Fruit fly (Drosophila melanogaster): ENCODE results near the gene CG2983.
A peak's percentile ranks its signal among the peaks of the same experiment; 100 is the strongest.

The CG2983 gene

DNA sequence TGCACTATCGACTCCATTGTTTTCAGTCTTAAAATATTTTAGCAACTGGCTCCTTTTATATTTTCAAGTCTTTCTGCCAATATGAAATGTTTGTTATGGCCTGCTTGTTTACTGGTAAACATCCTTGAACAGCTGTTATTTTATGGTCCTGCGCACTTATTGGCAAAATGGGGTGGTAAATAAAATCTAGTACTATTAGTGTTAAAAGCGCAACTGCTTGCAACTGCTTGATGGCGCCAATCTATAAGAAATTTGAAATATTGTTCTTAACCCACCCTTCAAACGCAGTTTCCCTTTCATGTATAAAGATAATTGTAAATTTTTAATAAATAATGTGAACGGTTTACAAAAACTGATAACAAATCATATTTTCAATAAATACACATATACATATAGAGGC is 31.8 kb upstream of the CG2983 start, which contains the start of gene G6P:
Gene G6P, minus strand, starts transcription at position 88 of the 400 bp plus-strand sequence.
- TF ChIP-seq CG11504 (tag; optimal IDR thresholded peaks at IDR 0.05) (no peak), ewg (GFP tag; optimal IDR thresholded peaks at IDR 0.05) (peak; percentile 100), seq (GFP tag; IDR thresholded peaks at IDR 0.05) (peak; percentile 42; the same call in 1 of the 2 replicates), emc (GFP tag; optimal IDR thresholded peaks at IDR 0.05) (no peak), E2f2 (GFP tag; IDR thresholded peaks at IDR 0.05) (peak; percentile 75), CG32532 (GFP tag; IDR thresholded peaks at IDR 0.05) (no peak), CG31365 (tag; optimal IDR thresholded peaks at IDR 0.05) (peak; percentile 94), Aef1 (GFP tag; IDR thresholded peaks at IDR 0.05) (no peak), crp (GFP tag; optimal IDR thresholded peaks at IDR 0.05) (peak in 1 of 2 experiments; percentile 70), nerfin-2 (GFP tag; IDR thresholded peaks at IDR 0.05; ENCODE audit: partially characterized antibody) (no peak), Lim3 (GFP tag; IDR thresholded peaks at IDR 0.05) (no peak), pzg (GFP tag; optimal IDR thresholded peaks at IDR 0.05) (peak; percentile 15), Dp (GFP tag; optimal IDR thresholded peaks at IDR 0.05) (peak; percentile 70)

DNA sequence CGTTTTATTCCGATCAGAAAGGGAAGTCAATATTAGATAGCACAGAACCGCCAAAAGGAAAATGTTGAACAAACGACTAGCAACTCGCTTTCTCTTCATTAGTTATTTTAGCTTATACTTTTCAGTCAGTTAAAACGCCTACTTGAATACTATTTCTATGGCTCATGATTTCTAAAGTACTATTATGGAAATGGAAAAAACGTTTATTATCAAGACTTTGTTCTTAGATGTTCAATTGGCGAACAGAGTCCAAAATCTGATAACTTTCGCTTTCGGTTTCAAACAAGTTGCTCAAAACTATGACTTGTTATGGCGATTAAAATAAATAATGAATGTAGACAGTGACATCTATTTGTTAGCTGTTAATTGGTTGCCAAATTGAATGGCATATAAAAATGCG is 22.0 kb upstream of the CG2983 start, which contains the start of gene CG3123:
Gene CG3123, minus strand, starts transcription at position 101 of the 400 bp plus-strand sequence.
- peak; percentile 1 for TF ChIP-seq Blimp-1 (GFP tag; optimal IDR thresholded peaks at IDR 0.05)
- TF ChIP-seq CG33213 (GFP tag; optimal IDR thresholded peaks at IDR 0.05) = no peak

DNA sequence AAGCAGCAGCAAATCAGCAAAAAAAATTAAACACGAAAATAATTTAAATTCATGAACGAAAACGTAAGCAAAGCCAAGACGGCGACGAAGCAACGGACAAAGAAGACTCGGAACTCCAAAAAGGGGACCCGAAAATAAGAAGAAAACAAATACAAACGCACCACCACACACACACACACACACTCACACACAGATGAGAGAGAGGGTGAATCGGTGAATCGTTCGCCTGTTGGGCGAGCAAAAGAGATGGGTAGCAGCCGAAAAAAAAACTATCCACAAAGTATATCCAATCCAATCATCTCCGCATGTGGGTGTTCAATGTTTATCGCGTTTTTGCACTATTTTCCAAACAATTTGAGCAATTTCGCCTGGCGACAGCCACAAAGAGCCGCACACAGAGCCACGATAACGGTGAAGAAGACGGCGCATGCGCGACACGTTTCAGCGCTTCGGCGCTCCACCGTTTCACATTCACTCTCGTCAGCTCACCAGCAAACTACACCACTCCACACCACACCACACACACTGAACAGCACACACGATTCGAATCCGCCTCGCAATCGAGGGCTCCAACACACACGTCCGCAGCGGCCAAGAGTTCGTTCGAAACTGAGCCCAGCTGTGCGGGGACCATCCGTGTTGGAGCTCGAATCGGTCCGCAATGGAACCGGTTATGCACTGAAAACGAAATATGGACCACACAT is 17.6 kb upstream of the CG2983 start, which contains the start of gene Duox:
Gene Duox, minus strand, starts transcription at position 612 of the 704 bp plus-strand sequence.
- peak; percentile 35; the same call in 2 of the 3 replicates for TF ChIP-seq zen2 (GFP tag; IDR thresholded peaks at IDR 0.05; ENCODE audit: partially characterized antibody)
- TF ChIP-seq bbx (GFP tag; IDR thresholded peaks at IDR 0.05; ENCODE audit: partially characterized antibody) = 0 out of 2 replicates have a peak, but pooled peaks have one; percentile 10
- peak; percentile 46; the same call in 1 of the 2 replicates for TF ChIP-seq crol (GFP tag; IDR thresholded peaks at IDR 0.05)
- peak; percentile 84; the same call in 1 of the 4 replicates for TF ChIP-seq chinmo (GFP tag; IDR thresholded peaks at IDR 0.05; ENCODE audit: partially characterized antibody)
- no peak for TF ChIP-seq lab (GFP tag; optimal IDR thresholded peaks at IDR 0.05)
- peak; percentile 70 for TF ChIP-seq psq (GFP tag; optimal IDR thresholded peaks at IDR 0.05)
- TF ChIP-seq Awh (GFP tag; IDR thresholded peaks at IDR 0.05) = no peak
- peak; percentile 48; the same call in 1 of the 3 replicates for TF ChIP-seq Opbp (GFP tag; IDR thresholded peaks at IDR 0.05; ENCODE audit: partially characterized antibody)
- peak; percentile 10 to 42 for TF ChIP-seq Trl (optimal IDR thresholded peaks at IDR 0.05)
- no peak for TF ChIP-seq Trl (GFP tag; optimal IDR thresholded peaks at IDR 0.05)
- peak; percentile 84 for TF ChIP-seq HLHmδ (GFP tag; optimal IDR thresholded peaks at IDR 0.05)
- no peak for TF ChIP-seq Dek (tag; optimal IDR thresholded peaks at IDR 0.05)
- 0 out of 2 replicates have a peak, but pooled peaks have one; percentile 18 for TF ChIP-seq unc-4 (GFP tag; IDR thresholded peaks at IDR 0.05; ENCODE audit: partially characterized antibody)
- TF ChIP-seq Jarid2 (GFP tag; optimal IDR thresholded peaks at IDR 0.05) = peak; percentile 87
- peak; percentile 27; the same call in 1 of the 2 replicates for TF ChIP-seq CG4360 (GFP tag; IDR thresholded peaks at IDR 0.05)
- peak; percentile 76 for TF ChIP-seq CG12769 (tag; optimal IDR thresholded peaks at IDR 0.05)
- TF ChIP-seq CG5180 (GFP tag; optimal IDR thresholded peaks at IDR 0.05) = peak; percentile 90
- TF ChIP-seq yki (optimal IDR thresholded peaks at IDR 0.05) = no peak
- no peak for TF ChIP-seq Sox100B (GFP tag; optimal IDR thresholded peaks at IDR 0.05)
- TF ChIP-seq CG11456 (GFP tag; IDR thresholded peaks at IDR 0.05) = 0 out of 3 replicates have a peak, but pooled peaks have one; percentile 3
- peak; percentile 87 for TF ChIP-seq cg (GFP tag; optimal IDR thresholded peaks at IDR 0.05)
- TF ChIP-seq CG34224 (GFP tag; IDR thresholded peaks at IDR 0.05; ENCODE audit: partially characterized antibody) = 0 out of 3 replicates have a peak, but pooled peaks have one; percentile 15
- TF ChIP-seq CG8290 (GFP tag; optimal IDR thresholded peaks at IDR 0.05) = no peak
- TF ChIP-seq CG8290 (tag; optimal IDR thresholded peaks at IDR 0.05) = peak in 1 of 2 experiments; percentile 54
- no peak for TF ChIP-seq CG32772 (GFP tag; IDR thresholded peaks at IDR 0.05)
- peak; percentile 48 for TF ChIP-seq CG9609 (GFP tag; optimal IDR thresholded peaks at IDR 0.05)
- peak; percentile 20 for TF ChIP-seq CG1832 (GFP tag; optimal IDR thresholded peaks at IDR 0.05)
- no peak for TF ChIP-seq CG10959 (GFP tag; IDR thresholded peaks at IDR 0.05)
- TF ChIP-seq Bgb (GFP tag; IDR thresholded peaks at IDR 0.05; ENCODE audit: partially characterized antibody) = peak; percentile 21; the same call in 1 of the 2 replicates
- TF ChIP-seq dm (GFP tag; optimal IDR thresholded peaks at IDR 0.05) = peak; percentile 14

Data from whole organism, embryonic.